Worm (Caenorhabditis elegans) whole organism, L1 larva: ENCODE data around the gene agt-1.

Experiments used
- C04F5.9 ChIP-seq: sonication (generic microtip); optimal IDR thresholded peaks from 2 replicates; lab custom pipeline; 2016; ENCODE audit warnings: missing genetic modification characterization, missing compliant biosample characterization
- C34B4.2 ChIP-seq: sonication (generic microtip); optimal IDR thresholded peaks from 2 replicates; lab custom pipeline; 2017; ENCODE audit warnings: mild to moderate bottlenecking, missing genetic modification characterization, missing compliant biosample characterization
- F16B12.6 ChIP-seq: fragments of 150-350 bp; optimal IDR thresholded peaks from 2 replicates; lab custom pipeline; 2014; ENCODE audit warnings: missing biosample characterization, missing genetic modification characterization
- Y116A8C.19 ChIP-seq: sonication (generic microtip); optimal IDR thresholded peaks from 2 replicates; lab custom pipeline; 2016; ENCODE audit warnings: missing compliant biosample characterization, missing genetic modification characterization, borderline replicate concordance
- aha-1 ChIP-seq: fragments of 150-350 bp; optimal IDR thresholded peaks from 2 replicates; lab custom pipeline; 2014; ENCODE audit warnings: missing biosample characterization, missing genetic modification characterization
- aly-2 ChIP-seq: fragments of 150-350 bp; optimal IDR thresholded peaks from 2 replicates; lab custom pipeline; 2014; ENCODE audit warnings: missing biosample characterization, missing genetic modification characterization
- blmp-1 ChIP-seq: fragments of 150-350 bp; optimal IDR thresholded peaks from 2 replicates; lab custom pipeline; 2014; ENCODE audit warnings: missing biosample characterization, missing genetic modification characterization
- ceh-8 ChIP-seq: fragments of 200-800 bp; sonication (Bioruptor generic); optimal IDR thresholded peaks from 2 replicates; lab custom pipeline; 2018; ENCODE audit warnings: mild to moderate bottlenecking, missing genetic modification characterization, moderate library complexity, missing compliant biosample characterization
- ceh-82 ChIP-seq, 3 experiments: fragments of 150-350 bp in 1 of 3; sonication (generic microtip) in 2 of 3; optimal IDR thresholded peaks; 2 replicates each; lab custom pipeline; 2014 to 2017; ENCODE audit warnings: missing biosample characterization in 3 of 3, missing genetic modification characterization in 3 of 3
- ceh-90 ChIP-seq: sonication (generic microtip); optimal IDR thresholded peaks from 2 replicates; lab custom pipeline; 2016; ENCODE audit warnings: missing genetic modification characterization, missing compliant biosample characterization
- ces-1 ChIP-seq: fragments of 150-350 bp; optimal IDR thresholded peaks from 2 replicates; lab custom pipeline; 2014; ENCODE audit warnings: missing biosample characterization, missing genetic modification reagents, missing genetic modification characterization
- dsc-1 ChIP-seq: sonication (generic microtip); optimal IDR thresholded peaks from 2 replicates; lab custom pipeline; 2016; ENCODE audit warnings: mild to moderate bottlenecking, missing genetic modification characterization, missing compliant biosample characterization
- efl-1 ChIP-seq, 4 experiments: fragments of 150-350 bp; optimal IDR thresholded peaks in 3 of 4; peaks in 1 of 4; 1 replicate in 1 of 4; 2 replicates in 3 of 4; lab custom pipeline; 2014; ENCODE audit warnings: missing biosample characterization in 2 of 4, missing genetic modification characterization in 2 of 4, missing genetic modification reagents in 2 of 4
- egl-13 ChIP-seq: sonication (generic microtip); optimal IDR thresholded peaks from 2 replicates; lab custom pipeline; 2016; ENCODE audit warnings: missing genotype, missing genetic modification reagents, missing genetic modification characterization, missing compliant biosample characterization
- egl-27 ChIP-seq, 2 experiments: fragments of 150-350 bp in 1 of 2; sonication (generic microtip); optimal IDR thresholded peaks; 3 replicates each; lab custom pipeline; 2017 to 2018; ENCODE audit warnings: missing biosample characterization in 2 of 2, missing genetic modification characterization in 2 of 2, missing genetic modification reagents in 2 of 2
- fkh-10 ChIP-seq: sonication (generic microtip); optimal IDR thresholded peaks from 2 replicates; lab custom pipeline; 2017; ENCODE audit warnings: missing biosample characterization, missing genetic modification reagents, missing genetic modification characterization
- fkh-4 ChIP-seq: sonication (generic microtip); optimal IDR thresholded peaks from 2 replicates; lab custom pipeline; 2016; ENCODE audit warnings: missing compliant biosample characterization, missing genetic modification characterization, borderline replicate concordance
- fkh-8 ChIP-seq: sonication (generic microtip); optimal IDR thresholded peaks from 2 replicates; lab custom pipeline; 2016; ENCODE audit warnings: mild to moderate bottlenecking, missing genetic modification characterization, missing compliant biosample characterization
- fos-1 ChIP-seq: fragments of 150-350 bp; optimal IDR thresholded peaks from 2 replicates; lab custom pipeline; 2014; ENCODE audit warnings: missing biosample characterization, missing genetic modification characterization
- grh-1 ChIP-seq: fragments of 200-800 bp; sonication (Bioruptor generic); IDR thresholded peaks from 2 replicates; pipeline ENCODE4 v1.3.6; 2022; ENCODE audit warnings: missing genetic modification reagents, missing genetic modification characterization, missing compliant biosample characterization
- hlh-17 ChIP-seq: fragments of 200-800 bp; sonication (Bioruptor generic); optimal IDR thresholded peaks from 2 replicates; lab custom pipeline; 2018; ENCODE audit warnings: missing genetic modification characterization, mild to moderate bottlenecking, missing compliant biosample characterization, moderate library complexity, borderline replicate concordance
- hpl-2 ChIP-seq: fragments of 150-350 bp; optimal IDR thresholded peaks from 2 replicates; lab custom pipeline; 2014; ENCODE audit warnings: missing biosample characterization, missing genetic modification reagents, missing genetic modification characterization
- irx-1 ChIP-seq: sonication (generic microtip); optimal IDR thresholded peaks from 2 replicates; lab custom pipeline; 2016; ENCODE audit warnings: missing genetic modification characterization, missing compliant biosample characterization
- isw-1 ChIP-seq: fragments of 200-800 bp; sonication (Bioruptor generic); IDR thresholded peaks from 2 replicates; pipeline ENCODE4 v1.3.6; 2022; ENCODE audit warnings: missing genetic modification characterization, missing compliant biosample characterization
- lin-15B ChIP-seq: fragments of 150-350 bp; sonication (generic microtip); optimal IDR thresholded peaks from 3 replicates; lab custom pipeline; 2014; ENCODE audit warnings: missing biosample characterization, missing genetic modification characterization
- lin-39 ChIP-seq: fragments of 150-350 bp; optimal IDR thresholded peaks from 2 replicates; lab custom pipeline; 2014; ENCODE audit warnings: missing biosample characterization, missing genetic modification reagents, missing genetic modification characterization
- lsy-2 ChIP-seq, 2 experiments: fragments of 150-350 bp; optimal IDR thresholded peaks; 2 replicates each; lab custom pipeline; 2014; ENCODE audit warnings: missing biosample characterization in 2 of 2, missing genetic modification characterization in 2 of 2
- mef-2 ChIP-seq: fragments of 150-350 bp; optimal IDR thresholded peaks from 2 replicates; lab custom pipeline; 2014; ENCODE audit warnings: missing biosample characterization, missing genetic modification characterization
- mep-1 ChIP-seq: fragments of 150-350 bp; optimal IDR thresholded peaks from 2 replicates; lab custom pipeline; 2014; ENCODE audit warnings: missing biosample characterization, missing genetic modification characterization
- nhr-11 ChIP-seq: fragments of 150-350 bp; optimal IDR thresholded peaks from 2 replicates; lab custom pipeline; 2014; ENCODE audit warnings: missing biosample characterization, missing genetic modification characterization
- nhr-19 ChIP-seq: fragments of 200-800 bp; sonication (Bioruptor generic); conservative IDR thresholded peaks from 2 replicates; pipeline ENCODE4 v1.3.6; 2022; ENCODE audit warnings: missing genetic modification characterization, missing compliant biosample characterization
- nhr-20 ChIP-seq: sonication (generic microtip); optimal IDR thresholded peaks from 2 replicates; lab custom pipeline; 2016; ENCODE audit warnings: mild to moderate bottlenecking, missing genetic modification characterization, missing compliant biosample characterization
- nhr-76 ChIP-seq: sonication (generic microtip); optimal IDR thresholded peaks from 2 replicates; lab custom pipeline; 2017; ENCODE audit warnings: missing biosample characterization, missing genetic modification characterization
- nhr-77 ChIP-seq: fragments of 150-350 bp; optimal IDR thresholded peaks from 2 replicates; lab custom pipeline; 2014; ENCODE audit warnings: missing biosample characterization, missing genetic modification characterization
- nhr-84 ChIP-seq: sonication (generic microtip); optimal IDR thresholded peaks from 2 replicates; lab custom pipeline; 2017; ENCODE audit warnings: missing biosample characterization, missing genetic modification characterization
- nhr-85 ChIP-seq: sonication (generic microtip); peaks from one replicate; lab custom pipeline; 2016; ENCODE audit warnings: missing genetic modification characterization, inconsistent platforms, missing compliant biosample characterization
- nhr-90 ChIP-seq: sonication (generic microtip); optimal IDR thresholded peaks from 2 replicates; lab custom pipeline; 2016; ENCODE audit warnings: mild to moderate bottlenecking, missing genetic modification characterization, missing compliant biosample characterization; ENCODE audit not compliant: poor library complexity
- pag-3 ChIP-seq: sonication (generic microtip); optimal IDR thresholded peaks from 2 replicates; lab custom pipeline; 2017; ENCODE audit warnings: missing genetic modification characterization, mild to moderate bottlenecking, missing compliant biosample characterization, antibody characterized with exemption, borderline replicate concordance; ENCODE audit not compliant: insufficient read depth
- pax-3 ChIP-seq: fragments of 200-800 bp; sonication (Bioruptor generic); optimal IDR thresholded peaks from 2 replicates; lab custom pipeline; 2018; ENCODE audit warnings: mild to moderate bottlenecking, missing genetic modification characterization, moderate library complexity, missing compliant biosample characterization
- rnt-1 ChIP-seq: sonication (generic microtip); optimal IDR thresholded peaks from 2 replicates; lab custom pipeline; 2016; ENCODE audit warnings: mild to moderate bottlenecking, missing genetic modification characterization, moderate library complexity, missing compliant biosample characterization
- skn-1 ChIP-seq: fragments of 150-350 bp; optimal IDR thresholded peaks from 2 replicates; lab custom pipeline; 2014; ENCODE audit warnings: missing biosample characterization, missing genetic modification characterization
- snu-23 ChIP-seq: sonication (generic microtip); optimal IDR thresholded peaks from 2 replicates; lab custom pipeline; 2016; ENCODE audit warnings: missing genetic modification characterization, missing compliant biosample characterization
- sox-4 ChIP-seq: sonication (generic microtip); optimal IDR thresholded peaks from 2 replicates; lab custom pipeline; 2016; ENCODE audit warnings: missing genetic modification characterization, missing compliant biosample characterization
- sptf-1 ChIP-seq: fragments of 150-350 bp; optimal IDR thresholded peaks from 2 replicates; lab custom pipeline; 2014; ENCODE audit warnings: missing biosample characterization, missing genetic modification characterization
- tlp-1 ChIP-seq: fragments of 150-350 bp; optimal IDR thresholded peaks from 2 replicates; lab custom pipeline; 2014; ENCODE audit warnings: missing biosample characterization, missing genetic modification characterization
- unc-130 ChIP-seq: fragments of 150-350 bp; optimal IDR thresholded peaks from 2 replicates; lab custom pipeline; 2017; ENCODE audit warnings: missing biosample characterization, missing genetic modification characterization, inconsistent platforms
- unc-30 ChIP-seq: sonication (generic microtip); optimal IDR thresholded peaks from 2 replicates; lab custom pipeline; 2017; ENCODE audit warnings: missing biosample characterization, missing genetic modification characterization
- unc-62 ChIP-seq: fragments of 150-350 bp; optimal IDR thresholded peaks from 2 replicates; lab custom pipeline; 2014; ENCODE audit warnings: missing biosample characterization, missing genetic modification reagents, missing genetic modification characterization
- xbp-1 ChIP-seq: sonication (generic microtip); optimal IDR thresholded peaks from 2 replicates; lab custom pipeline; 2016; ENCODE audit warnings: missing genetic modification characterization, missing compliant biosample characterization
- zip-4 ChIP-seq: fragments of 200-800 bp; sonication (Bioruptor generic); optimal IDR thresholded peaks from 2 replicates; lab custom pipeline; 2018; ENCODE audit warnings: mild to moderate bottlenecking, missing genetic modification characterization, moderate library complexity, missing compliant biosample characterization
- ztf-11 ChIP-seq, 2 experiments: sonication (generic microtip); optimal IDR thresholded peaks; 2 replicates each; lab custom pipeline; 2016 to 2017; ENCODE audit warnings: missing genetic modification characterization in 2 of 2, missing biosample characterization in 1 of 2, missing compliant biosample characterization in 1 of 2

Gene agt-1

ce11 chrIV:13396375-13396774 lies 27.2 kb upstream of the agt-1 start (continued):
- TF ChIP-seq lsy-2 (tag; optimal IDR thresholded peaks at IDR 0.05; lab: Kevin White, UChicago) (no peak), sptf-1 (tag; lab: Kevin White, UChicago) (no peak)

ce11 chrIV:13395255-13395654 lies 26.0 kb upstream of the agt-1 start:
- peak; percentile 79 for TF ChIP-seq xbp-1 (tag; lab: Kevin White, UChicago)
- peak; percentile 93 for TF ChIP-seq nhr-19 (GFP tag; lab: Robert Waterston, UW)
- TF ChIP-seq blmp-1 (tag; lab: Kevin White, UChicago) = peak; percentile 50
- peak; percentile 88 for TF ChIP-seq skn-1 (tag; lab: Kevin White, UChicago)
- peak; percentile 75 for TF ChIP-seq ceh-8 (GFP tag; lab: Kevin White, UChicago)
- peak; percentile 63 for TF ChIP-seq isw-1 (GFP tag; lab: Robert Waterston, UW)
- peak; percentile 78 for TF ChIP-seq pax-3 (tag; lab: Kevin White, UChicago)
- no peak for TF ChIP-seq fkh-4
- TF ChIP-seq fkh-8 = peak; percentile 96
- TF ChIP-seq hpl-2 (GFP tag; lab: Kevin White, UChicago) = no peak
- peak; percentile 96 for TF ChIP-seq snu-23 (GFP tag; lab: Kevin White, UChicago)
- peak; percentile 79 for TF ChIP-seq mef-2
- TF ChIP-seq unc-130 (tag; lab: Kevin White, UChicago) = peak; percentile 86
- TF ChIP-seq ceh-90 = no peak
- TF ChIP-seq egl-27 (tag; optimal IDR thresholded peaks at IDR 0.05; lab: Kevin White, UChicago) = peak; percentile 69 to 88
- TF ChIP-seq aha-1 (tag; lab: Kevin White, UChicago) = peak; percentile 93
- TF ChIP-seq nhr-76 = no peak
- peak in 1 of 2 experiments; percentile 53 for TF ChIP-seq ztf-11 (tag; optimal IDR thresholded peaks at IDR 0.05; lab: Kevin White, UChicago)
- no peak for TF ChIP-seq unc-30 (tag; lab: Kevin White, UChicago)
- TF ChIP-seq Y116A8C.19 (tag; lab: Kevin White, UChicago) = no peak
- TF ChIP-seq nhr-90 (tag; lab: Kevin White, UChicago) = peak; percentile 88
- no peak for TF ChIP-seq lin-39 (tag; lab: Kevin White, UChicago)
- peak; percentile 68 for TF ChIP-seq irx-1 (tag; lab: Kevin White, UChicago)
- peak; percentile 36 for TF ChIP-seq nhr-11
- peak; percentile 70 for TF ChIP-seq nhr-77 (tag; lab: Kevin White, UChicago)
- TF ChIP-seq grh-1 (GFP tag; lab: Robert Waterston, UW) = peak; percentile 76
- no peak for TF ChIP-seq nhr-84 (tag; lab: Kevin White, UChicago)
- peak; percentile 79 to 96 (median 84) for TF ChIP-seq ceh-82 (tag; optimal IDR thresholded peaks at IDR 0.05; lab: Kevin White, UChicago)
- TF ChIP-seq pag-3 (tag; lab: Kevin White, UChicago) = no peak
- no peak for TF ChIP-seq unc-62 (GFP tag; lab: Kevin White, UChicago)
- peak; percentile 66 to 81 for TF ChIP-seq efl-1 (optimal IDR thresholded peaks at IDR 0.05; lab: Kevin White, UChicago)
- TF ChIP-seq efl-1 (GFP tag; optimal IDR thresholded peaks at IDR 0.05 in 1 of 2; lab: Kevin White, UChicago) = peak; percentile 40 to 96
- peak; percentile 85 for TF ChIP-seq rnt-1 (tag; lab: Kevin White, UChicago)
- peak; percentile 56 for TF ChIP-seq mep-1 (tag; lab: Kevin White, UChicago)
- TF ChIP-seq tlp-1 (tag; lab: Kevin White, UChicago) = no peak
- peak; percentile 38 for TF ChIP-seq F16B12.6
- no peak for TF ChIP-seq hlh-17
- no peak for TF ChIP-seq aly-2 (tag; lab: Kevin White, UChicago)
- TF ChIP-seq dsc-1 = peak; percentile 43
- TF ChIP-seq C34B4.2 = no peak
- peak; percentile 26 for TF ChIP-seq fos-1 (tag; lab: Kevin White, UChicago)
- peak; percentile 4 for TF ChIP-seq zip-4 (GFP tag; lab: Kevin White, UChicago)
- peak; percentile 95 for TF ChIP-seq nhr-20 (tag; lab: Kevin White, UChicago)
- peak; percentile 96 for TF ChIP-seq nhr-85 (tag; lab: Kevin White, UChicago)
- no peak for TF ChIP-seq C04F5.9
- peak; percentile 26 for TF ChIP-seq sox-4 (tag; lab: Kevin White, UChicago)
- peak; percentile 93 for TF ChIP-seq fkh-10
- TF ChIP-seq lin-15B = peak; percentile 2
- TF ChIP-seq egl-13 (tag; lab: Kevin White, UChicago) = peak; percentile 79
- no peak for TF ChIP-seq ces-1
